Worm (Caenorhabditis elegans) whole organism, L2 larva: ENCODE results near the gene B0416.11.

Experiments
- C34F6.9 ChIP-seq: fragments of 150-350 bp; optimal IDR thresholded peaks from 2 replicates; lab custom pipeline; 2014; ENCODE audit warnings: missing biosample characterization, missing genetic modification characterization
- F13H6.1 ChIP-seq: sonication (generic microtip); optimal IDR thresholded peaks from 2 replicates; lab custom pipeline; 2016; ENCODE audit warnings: missing genetic modification characterization, missing compliant biosample characterization
- R02D3.7 ChIP-seq: fragments of 150-350 bp; optimal IDR thresholded peaks from 2 replicates; lab custom pipeline; 2014; ENCODE audit warnings: missing biosample characterization, missing genetic modification characterization
- Y55F3AM.14 ChIP-seq: fragments of 200-800 bp; sonication (Bioruptor generic); optimal IDR thresholded peaks from 2 replicates; lab custom pipeline; 2018; ENCODE audit warnings: mild to moderate bottlenecking, missing genetic modification characterization, missing compliant biosample characterization
- alr-1 ChIP-seq: fragments of 150-350 bp; optimal IDR thresholded peaks from 2 replicates; lab custom pipeline; 2014; ENCODE audit warnings: missing biosample characterization, missing genetic modification characterization
- ama-1 ChIP-seq: fragments of 150-350 bp; optimal IDR thresholded peaks from 2 replicates; lab custom pipeline; 2018; ENCODE audit warnings: inconsistent platforms
- ceh-82 ChIP-seq: fragments of 150-350 bp; optimal IDR thresholded peaks from 2 replicates; lab custom pipeline; 2014; ENCODE audit warnings: missing biosample characterization, missing genetic modification characterization
- crh-2 ChIP-seq: sonication (generic microtip); optimal IDR thresholded peaks from 2 replicates; lab custom pipeline; 2017; ENCODE audit warnings: missing biosample characterization, missing genetic modification characterization
- egl-27 ChIP-seq: sonication (generic microtip); optimal IDR thresholded peaks from 3 replicates; lab custom pipeline; 2017; ENCODE audit warnings: missing biosample characterization, missing genetic modification reagents, missing genetic modification characterization
- elt-1 ChIP-seq: fragments of 150-350 bp; optimal IDR thresholded peaks from 2 replicates; lab custom pipeline; 2014; ENCODE audit warnings: missing biosample characterization, missing genetic modification characterization
- elt-3 ChIP-seq: sonication (generic microtip); optimal IDR thresholded peaks from 2 replicates; lab custom pipeline; 2017; ENCODE audit warnings: missing biosample characterization, missing genetic modification characterization
- fos-1 ChIP-seq: fragments of 150-350 bp; optimal IDR thresholded peaks from 2 replicates; lab custom pipeline; 2014; ENCODE audit warnings: missing biosample characterization, missing genetic modification characterization
- gmeb-1 ChIP-seq: fragments of 150-350 bp; optimal IDR thresholded peaks from 2 replicates; lab custom pipeline; 2014; ENCODE audit warnings: missing biosample characterization, missing genetic modification characterization
- lin-11 ChIP-seq: fragments of 150-350 bp; sonication (generic microtip); optimal IDR thresholded peaks from 2 replicates; lab custom pipeline; 2014; ENCODE audit warnings: missing biosample characterization, missing genetic modification characterization, inconsistent platforms, mixed read lengths
- lin-39 ChIP-seq: fragments of 150-350 bp; optimal IDR thresholded peaks from 2 replicates; lab custom pipeline; 2014; ENCODE audit warnings: missing biosample characterization, missing genetic modification reagents, missing genetic modification characterization
- lsy-2 ChIP-seq, 2 experiments: fragments of 150-350 bp in 1 of 2; sonication (generic microtip) in 1 of 2; optimal IDR thresholded peaks; 2 replicates each; lab custom pipeline; 2014 to 2017; ENCODE audit warnings: missing biosample characterization in 2 of 2, missing genetic modification characterization in 2 of 2
- mab-5 ChIP-seq: fragments of 150-350 bp; optimal IDR thresholded peaks from 2 replicates; lab custom pipeline; 2014; ENCODE audit warnings: missing biosample characterization, missing genetic modification characterization
- mbf-1 ChIP-seq: sonication (generic microtip); optimal IDR thresholded peaks from 2 replicates; lab custom pipeline; 2017; ENCODE audit warnings: missing biosample characterization, missing genetic modification characterization
- mdl-1 ChIP-seq, 2 experiments: fragments of 150-350 bp in 1 of 2; sonication (generic microtip) in 1 of 2; optimal IDR thresholded peaks; 2 replicates each; lab custom pipeline; 2017; ENCODE audit warnings: missing biosample characterization in 2 of 2, missing genetic modification characterization in 2 of 2
- nhr-10 ChIP-seq: sonication (generic microtip); optimal IDR thresholded peaks from 2 replicates; lab custom pipeline; 2017; ENCODE audit warnings: missing biosample characterization, missing genetic modification characterization
- nhr-11 ChIP-seq: fragments of 150-350 bp; optimal IDR thresholded peaks from 2 replicates; lab custom pipeline; 2014; ENCODE audit warnings: missing biosample characterization, missing genetic modification characterization
- nhr-12 ChIP-seq: fragments of 150-350 bp; optimal IDR thresholded peaks from 2 replicates; lab custom pipeline; 2014; ENCODE audit warnings: missing biosample characterization, missing genetic modification characterization
- nhr-23 ChIP-seq: fragments of 150-350 bp; optimal IDR thresholded peaks from 2 replicates; lab custom pipeline; 2014; ENCODE audit warnings: missing biosample characterization, missing genetic modification reagents, missing genetic modification characterization
- nhr-25 ChIP-seq: fragments of 150-350 bp; sonication (generic microtip); optimal IDR thresholded peaks from 3 replicates; lab custom pipeline; 2014; ENCODE audit warnings: missing biosample characterization, missing genetic modification characterization
- peb-1 ChIP-seq: fragments of 150-350 bp; optimal IDR thresholded peaks from 2 replicates; lab custom pipeline; 2014; ENCODE audit warnings: missing biosample characterization, missing genetic modification characterization
- skn-1 ChIP-seq: sonication (generic microtip); optimal IDR thresholded peaks from 2 replicates; lab custom pipeline; 2017; ENCODE audit warnings: missing biosample characterization, missing genetic modification characterization
- sma-3 ChIP-seq: sonication (generic microtip); optimal IDR thresholded peaks from 2 replicates; lab custom pipeline; 2016; ENCODE audit warnings: missing genetic modification reagents, missing genetic modification characterization, missing compliant biosample characterization
- sma-9 ChIP-seq, 2 experiments: fragments of 150-350 bp in 1 of 2; sonication (generic microtip) in 1 of 2; optimal IDR thresholded peaks; 2 replicates each; lab custom pipeline; 2014 to 2016; ENCODE audit warnings: missing genetic modification characterization in 2 of 2, mild to moderate bottlenecking in 1 of 2, missing biosample characterization in 1 of 2, missing compliant biosample characterization in 1 of 2, missing genetic modification reagents in 1 of 2, moderate library complexity in 1 of 2
- unc-39 ChIP-seq: fragments of 150-350 bp; optimal IDR thresholded peaks from 2 replicates; lab custom pipeline; 2014; ENCODE audit warnings: missing biosample characterization, missing genetic modification characterization
- unc-55 ChIP-seq: fragments of 150-350 bp; sonication (generic microtip); optimal IDR thresholded peaks from 3 replicates; lab custom pipeline; 2014; ENCODE audit warnings: missing biosample characterization, missing genetic modification reagents, missing genetic modification characterization
- zag-1 ChIP-seq: fragments of 150-350 bp; optimal IDR thresholded peaks from 2 replicates; lab custom pipeline; 2014; ENCODE audit warnings: missing biosample characterization, missing genetic modification characterization
- ztf-1 ChIP-seq: fragments of 200-800 bp; sonication (Bioruptor generic); conservative IDR thresholded peaks from 2 replicates; pipeline ENCODE4 v1.3.6; 2022; ENCODE audit warnings: missing genetic modification characterization, missing compliant biosample characterization
- ztf-4 ChIP-seq: fragments of 150-350 bp; optimal IDR thresholded peaks from 2 replicates; lab custom pipeline; 2014; ENCODE audit warnings: missing biosample characterization, missing genetic modification characterization

The B0416.11 gene

ce11 chrX:9295471-9295870 lies 12.5 kb upstream of the B0416.11 start:
- TF ChIP-seq sma-3 (GFP tag; lab: Kevin White, UChicago) (no peak), sma-9 (GFP tag; optimal IDR thresholded peaks at IDR 0.05; lab: Kevin White, UChicago) (peak; percentile 20), sma-9 (tag; optimal IDR thresholded peaks at IDR 0.05; lab: Kevin White, UChicago) (no peak), fos-1 (tag; lab: Kevin White, UChicago) (peak; percentile 89), skn-1 (tag; lab: Kevin White, UChicago) (no peak)
- TF ChIP-seq, all 48 proteins: peak for 2

- TF ChIP-seq ztf-1 (no peak), egl-27 (tag; lab: Kevin White, UChicago) (no peak), sma-3 (GFP tag; lab: Kevin White, UChicago) (no peak)
These were observed 8.4 kb upstream of the B0416.11 start, which contains the start of gene B0416.3 for ce11 chrX:9291345-9291744. Gene B0416.3, plus strand, starts transcription at chrX:9291645.

- no peak for TF ChIP-seq unc-39 (tag; lab: Kevin White, UChicago)
- no peak for TF ChIP-seq gmeb-1 (tag; lab: Kevin White, UChicago)
These were observed 4.3 kb downstream of the B0416.11 start, which contains the start of gene B0416.4 for ce11 chrX:9278653-9279052. Gene B0416.4, plus strand, starts transcription at chrX:9278953.

- TF ChIP-seq elt-1 (tag; lab: Kevin White, UChicago) (no peak), alr-1 (tag; lab: Kevin White, UChicago) (no peak), F13H6.1 (tag; lab: Kevin White, UChicago) (no peak), nhr-10 (tag; lab: Kevin White, UChicago) (no peak), ztf-1 (no peak), nhr-25 (tag; lab: Kevin White, UChicago) (no peak), Y55F3AM.14 (no peak), gmeb-1 (tag; lab: Kevin White, UChicago) (no peak), lin-11 (no peak), nhr-11 (no peak), unc-55 (GFP tag; lab: Kevin White, UChicago) (no peak), mab-5 (tag; lab: Kevin White, UChicago) (no peak), unc-39 (tag; lab: Kevin White, UChicago) (no peak), peb-1 (tag; lab: Kevin White, UChicago) (no peak), C34F6.9 (tag; lab: Kevin White, UChicago) (no peak), lsy-2 (tag; optimal IDR thresholded peaks at IDR 0.05; lab: Kevin White, UChicago) (no peak), sma-9 (GFP tag; optimal IDR thresholded peaks at IDR 0.05; lab: Kevin White, UChicago) (no peak), sma-9 (tag; optimal IDR thresholded peaks at IDR 0.05; lab: Kevin White, UChicago) (no peak), elt-3 (tag; lab: Kevin White, UChicago) (no peak), ceh-82 (tag; lab: Kevin White, UChicago) (no peak), nhr-12 (tag; lab: Kevin White, UChicago) (no peak)
These were observed 8.4 kb downstream of the B0416.11 start, which contains the start of gene B0416.10 for ce11 chrX:9274574-9274973. Gene B0416.10, minus strand, starts transcription at chrX:9274674.

ce11 chrX:9271886-9272285 lies 11.0 kb downstream of the B0416.11 start:
- no peak for TF ChIP-seq zag-1 (tag; lab: Kevin White, UChicago)
- peak; percentile 89 for TF ChIP-seq fos-1 (tag; lab: Kevin White, UChicago)
- TF ChIP-seq crh-2 (tag; lab: Kevin White, UChicago) = peak; percentile 46
- TF ChIP-seq sma-9 (GFP tag; optimal IDR thresholded peaks at IDR 0.05; lab: Kevin White, UChicago) = peak; percentile 62
- TF ChIP-seq sma-9 (tag; optimal IDR thresholded peaks at IDR 0.05; lab: Kevin White, UChicago) = no peak
- no peak for TF ChIP-seq lin-39
- TF ChIP-seq, all 48 proteins: peak for 3

- TF ChIP-seq ceh-82 (tag; lab: Kevin White, UChicago) = no peak
- TF ChIP-seq unc-55 (GFP tag; lab: Kevin White, UChicago) = peak; percentile 9
These were observed 12.2 kb downstream of the B0416.11 start, which contains the start of gene B0416.5 for ce11 chrX:9270753-9271152. Gene B0416.5, minus strand, starts transcription at chrX:9270853.

- TF ChIP-seq elt-3 (tag; lab: Kevin White, UChicago) (no peak), lin-11 (no peak), nhr-10 (tag; lab: Kevin White, UChicago) (no peak), nhr-23 (no peak), mab-5 (tag; lab: Kevin White, UChicago) (no peak), F13H6.1 (tag; lab: Kevin White, UChicago) (no peak), R02D3.7 (tag; lab: Kevin White, UChicago) (no peak), fos-1 (tag; lab: Kevin White, UChicago) (no peak), mbf-1 (tag; lab: Kevin White, UChicago) (no peak), ama-1 (no peak), mdl-1 (tag; optimal IDR thresholded peaks at IDR 0.05; lab: Kevin White, UChicago) (no peak), C34F6.9 (tag; lab: Kevin White, UChicago) (no peak), nhr-11 (no peak), gmeb-1 (tag; lab: Kevin White, UChicago) (no peak), ztf-4 (tag; lab: Kevin White, UChicago) (no peak), unc-55 (GFP tag; lab: Kevin White, UChicago) (no peak)
These were observed 14.6 kb downstream of the B0416.11 start for ce11 chrX:9268373-9268772.
